Fruit fly (Drosophila melanogaster) whole organism, embryonic: ENCODE measurements around the gene Nepl9.

ENCODE experiments used
- Asciz ChIP-seq: fragments of 200-800 bp; sonication (Bioruptor generic); optimal IDR thresholded peaks from 2 replicates; lab custom pipeline; 2017; ENCODE audit warnings: missing biosample characterization, mild to moderate bottlenecking, missing genetic modification characterization, missing genetic modification reagents
- CG10654 ChIP-seq: fragments of 200-800 bp; sonication (Bioruptor generic); optimal IDR thresholded peaks from 2 replicates; lab custom pipeline; 2016; ENCODE audit warnings: missing biosample characterization, missing genetic modification characterization
- CG11093 ChIP-seq: fragments of 200-800 bp; sonication (Bioruptor generic); IDR thresholded peaks from 3 replicates; pipeline ENCODE4 v1.3.6; 2022; ENCODE audit warnings: missing biosample characterization, missing genetic modification characterization
- CG11398 ChIP-seq: fragments of 200-800 bp; sonication (Bioruptor generic); optimal IDR thresholded peaks from 2 replicates; lab custom pipeline; 2016; ENCODE audit warnings: missing biosample characterization, missing genetic modification characterization
- CG11696 ChIP-seq: fragments of 200-800 bp; sonication (Bioruptor generic); IDR thresholded peaks from 2 replicates; pipeline ENCODE4 v1.3.6; 2022; ENCODE audit warnings: missing biosample characterization, missing genetic modification characterization
- CG14441 ChIP-seq: fragments of 200-800 bp; sonication (Bioruptor generic); IDR thresholded peaks from 2 replicates; pipeline ENCODE4 v1.3.6; 2022; ENCODE audit warnings: missing biosample characterization, missing genetic modification characterization
- CG15479 ChIP-seq: fragments of 200-800 bp; sonication (Bioruptor generic); optimal IDR thresholded peaks from 3 replicates; lab custom pipeline; 2019; ENCODE audit warnings: missing biosample characterization, mild to moderate bottlenecking, missing genetic modification characterization, moderate library complexity
- CG1603 ChIP-seq: fragments of 200-800 bp; sonication (Bioruptor generic); optimal IDR thresholded peaks from 2 replicates; lab custom pipeline; 2019; ENCODE audit warnings: missing biosample characterization, mild to moderate bottlenecking, missing genetic modification characterization, moderate library complexity
- CG17359 ChIP-seq: fragments of 200-800 bp; sonication (Bioruptor generic); optimal IDR thresholded peaks from 3 replicates; lab custom pipeline; 2018; ENCODE audit warnings: missing biosample characterization, mild to moderate bottlenecking, missing genetic modification characterization, moderate library complexity
- CG17612 ChIP-seq: fragments of 200-800 bp; sonication (Bioruptor generic); IDR thresholded peaks from 2 replicates; pipeline ENCODE4 v1.3.6; 2022; ENCODE audit warnings: missing biosample characterization, missing genetic modification characterization
- CG17802 ChIP-seq: fragments of 200-800 bp; sonication (Bioruptor generic); optimal IDR thresholded peaks from 2 replicates; lab custom pipeline; 2018; ENCODE audit warnings: missing biosample characterization, mild to moderate bottlenecking, missing genetic modification characterization, moderate library complexity
- CG1832 ChIP-seq: fragments of 200-800 bp; sonication (Bioruptor generic); optimal IDR thresholded peaks from 2 replicates; lab custom pipeline; 2017; ENCODE audit warnings: missing biosample characterization, mild to moderate bottlenecking, missing genetic modification characterization, inconsistent platforms
- CG18476 ChIP-seq: fragments of 200-800 bp; sonication (Bioruptor generic); optimal IDR thresholded peaks from 2 replicates; lab custom pipeline; 2016; ENCODE audit warnings: missing biosample characterization, mild to moderate bottlenecking, missing genetic modification characterization
- CG2120 ChIP-seq: fragments of 200-800 bp; sonication (Bioruptor generic); optimal IDR thresholded peaks from 3 replicates; lab custom pipeline; 2016; ENCODE audit warnings: missing biosample characterization, missing genetic modification characterization
- CG31441 ChIP-seq: fragments of 200-800 bp; sonication (Bioruptor generic); IDR thresholded peaks from 2 replicates; pipeline ENCODE4 v1.3.6; 2022; ENCODE audit warnings: missing biosample characterization, missing genetic modification characterization
- CG32767 ChIP-seq: fragments of 200-800 bp; sonication (Bioruptor generic); IDR thresholded peaks from 2 replicates; pipeline ENCODE4 v1.3.6; 2022; ENCODE audit warnings: missing biosample characterization, missing genetic modification characterization
- CG3995 ChIP-seq: fragments of 200-800 bp; sonication (Bioruptor generic); optimal IDR thresholded peaks from 3 replicates; lab custom pipeline; 2016; ENCODE audit warnings: missing biosample characterization, missing genetic modification characterization
- CG4282 ChIP-seq: fragments of 200-800 bp; sonication (Bioruptor generic); optimal IDR thresholded peaks from 2 replicates; lab custom pipeline; 2016; ENCODE audit warnings: missing biosample characterization, missing genetic modification characterization
- CG6654 ChIP-seq: fragments of 200-800 bp; sonication (Bioruptor generic); optimal IDR thresholded peaks from 2 replicates; lab custom pipeline; 2017; ENCODE audit warnings: missing biosample characterization, mild to moderate bottlenecking, missing genetic modification characterization
- CG7745 ChIP-seq: fragments of 200-800 bp; sonication (Bioruptor generic); optimal IDR thresholded peaks from 2 replicates; lab custom pipeline; 2018; ENCODE audit warnings: missing biosample characterization, mild to moderate bottlenecking, missing genetic modification characterization, moderate library complexity
- Camta ChIP-seq: fragments of 200-800 bp; sonication (Bioruptor generic); optimal IDR thresholded peaks from 2 replicates; lab custom pipeline; 2016; ENCODE audit warnings: missing biosample characterization, missing genetic modification characterization
- Dbx ChIP-seq: fragments of 200-800 bp; sonication (Bioruptor generic); IDR thresholded peaks from 3 replicates; pipeline ENCODE4 v1.3.6; 2022; ENCODE audit warnings: missing biosample characterization, missing genetic modification characterization
- Dp ChIP-seq: fragments of 200-800 bp; sonication (Bioruptor generic); optimal IDR thresholded peaks from 2 replicates; lab custom pipeline; 2018; ENCODE audit warnings: missing biosample characterization, mild to moderate bottlenecking, missing genetic modification characterization, moderate library complexity
- Ets65A ChIP-seq: fragments of 200-800 bp; sonication (Bioruptor generic); peaks from one replicate; lab custom pipeline; 2016; ENCODE audit warnings: missing biosample characterization, missing genetic modification characterization
- GATAe ChIP-seq: fragments of 200-800 bp; sonication (Bioruptor generic); conservative IDR thresholded peaks from 2 replicates; pipeline ENCODE4 v1.3.6; 2022; ENCODE audit warnings: missing biosample characterization, missing genetic modification characterization
- Hey ChIP-seq: fragments of 200-800 bp; sonication (Bioruptor generic); optimal IDR thresholded peaks from 3 replicates; lab custom pipeline; 2018; ENCODE audit warnings: missing biosample characterization, mild to moderate bottlenecking, missing genetic modification characterization
- Jarid2 ChIP-seq: fragments of 200-800 bp; sonication (Bioruptor generic); optimal IDR thresholded peaks from 3 replicates; lab custom pipeline; 2017; ENCODE audit warnings: mild to moderate bottlenecking, missing biosample characterization, missing genetic modification reagents, missing genetic modification characterization
- MESR4 ChIP-seq: fragments of 200-800 bp; sonication (Bioruptor generic); optimal IDR thresholded peaks from 2 replicates; lab custom pipeline; 2018; ENCODE audit warnings: missing biosample characterization, mild to moderate bottlenecking, missing genetic modification characterization, moderate library complexity
- Med ChIP-seq: fragments of 200-800 bp; sonication (Bioruptor generic); peaks from one replicate; lab custom pipeline; 2016; ENCODE audit warnings: missing biosample characterization, missing genetic modification characterization, mild to moderate bottlenecking, inconsistent platforms, moderate library complexity
- Nf-YA ChIP-seq: fragments of 200-800 bp; sonication (Bioruptor generic); IDR thresholded peaks from 2 replicates; pipeline ENCODE4 v1.3.6; 2022; ENCODE audit warnings: missing biosample characterization, missing genetic modification characterization
- Nf-YB ChIP-seq: fragments of 200-800 bp; sonication (Bioruptor generic); optimal IDR thresholded peaks from 3 replicates; lab custom pipeline; 2019; ENCODE audit warnings: missing biosample characterization, mild to moderate bottlenecking, missing genetic modification characterization, moderate library complexity
- Ptx1 ChIP-seq: fragments of 200-800 bp; sonication (Bioruptor generic); IDR thresholded peaks from 2 replicates; pipeline ENCODE4 v1.3.6; 2022; ENCODE audit warnings: missing biosample characterization, missing genetic modification characterization
- Rfx ChIP-seq: fragments of 200-800 bp; sonication (Bioruptor generic); IDR thresholded peaks from 2 replicates; pipeline ENCODE4 v1.3.6; 2022; ENCODE audit warnings: missing biosample characterization, missing genetic modification characterization
- Side ChIP-seq: fragments of 200-800 bp; sonication (Bioruptor generic); optimal IDR thresholded peaks from 2 replicates; lab custom pipeline; 2016; ENCODE audit warnings: missing biosample characterization, missing genetic modification characterization
- Sry-β ChIP-seq: fragments of 200-800 bp; sonication (Bioruptor generic); optimal IDR thresholded peaks from 2 replicates; lab custom pipeline; 2018; ENCODE audit warnings: missing biosample characterization, mild to moderate bottlenecking, missing genetic modification characterization, moderate library complexity
- Xbp1 ChIP-seq: fragments of 200-800 bp; sonication (Bioruptor generic); optimal IDR thresholded peaks from 3 replicates; lab custom pipeline; 2016; ENCODE audit warnings: missing biosample characterization, mild to moderate bottlenecking, missing genetic modification characterization
- YL-1 ChIP-seq: fragments of 200-800 bp; sonication (Bioruptor generic); optimal IDR thresholded peaks from 3 replicates; lab custom pipeline; 2017; ENCODE audit warnings: missing biosample characterization, mild to moderate bottlenecking, missing genetic modification characterization
- br ChIP-seq: fragments of >200 bp; optimal IDR thresholded peaks from 2 replicates; lab custom pipeline; 2017
- cas ChIP-seq: fragments of 200-800 bp; sonication (Bioruptor generic); IDR thresholded peaks from 2 replicates; pipeline ENCODE4 v1.3.6; 2022; ENCODE audit warnings: missing biosample characterization, missing genetic modification characterization
- cato ChIP-seq: fragments of 200-800 bp; sonication (Bioruptor generic); optimal IDR thresholded peaks from 2 replicates; lab custom pipeline; 2016; ENCODE audit warnings: missing biosample characterization, missing genetic modification characterization, borderline replicate concordance
- ci ChIP-seq: fragments of 200-800 bp; sonication (Bioruptor generic); IDR thresholded peaks from 3 replicates; pipeline ENCODE4 v1.3.6; 2022; ENCODE audit warnings: missing biosample characterization, missing genetic modification characterization
- disco-r ChIP-seq: fragments of 200-800 bp; sonication (Bioruptor generic); optimal IDR thresholded peaks from 2 replicates; lab custom pipeline; 2016; ENCODE audit warnings: missing biosample characterization, missing genetic modification characterization
- dm ChIP-seq: fragments of 200-800 bp; sonication (Bioruptor generic); optimal IDR thresholded peaks from 3 replicates; lab custom pipeline; 2016; ENCODE audit warnings: missing biosample characterization, missing genetic modification characterization
- ewg ChIP-seq: fragments of 200-800 bp; sonication (Bioruptor generic); optimal IDR thresholded peaks from 3 replicates; lab custom pipeline; 2017; ENCODE audit warnings: mild to moderate bottlenecking, missing biosample characterization, missing genetic modification reagents, missing genetic modification characterization
- jing ChIP-seq: fragments of 200-800 bp; sonication (Bioruptor generic); optimal IDR thresholded peaks from 2 replicates; lab custom pipeline; 2018; ENCODE audit warnings: missing biosample characterization, mild to moderate bottlenecking, missing genetic modification characterization
- kni ChIP-seq: fragments of 200-800 bp; sonication (Bioruptor generic); optimal IDR thresholded peaks from 3 replicates; lab custom pipeline; 2017; ENCODE audit warnings: mild to moderate bottlenecking, missing biosample characterization, missing genetic modification reagents, missing genetic modification characterization
- lab ChIP-seq: fragments of 200-800 bp; sonication (Bioruptor generic); optimal IDR thresholded peaks from 3 replicates; lab custom pipeline; 2017; ENCODE audit warnings: missing biosample characterization, missing genetic modification characterization, mild to moderate bottlenecking, moderate library complexity, missing genetic modification reagents
- pnt ChIP-seq: fragments of 200-800 bp; sonication (Bioruptor generic); optimal IDR thresholded peaks from 3 replicates; lab custom pipeline; 2016; ENCODE audit warnings: missing biosample characterization, missing genetic modification characterization
- ranshi ChIP-seq: fragments of 200-800 bp; sonication (Bioruptor generic); IDR thresholded peaks from 2 replicates; pipeline ENCODE4 v1.3.6; 2022; ENCODE audit warnings: missing biosample characterization, missing genetic modification characterization
- sna ChIP-seq: fragments of 200-800 bp; sonication (Bioruptor generic); IDR thresholded peaks from 2 replicates; pipeline ENCODE4 v1.3.6; 2022; ENCODE audit warnings: missing biosample characterization, missing genetic modification characterization; ENCODE audit not compliant: partially characterized antibody
- sob ChIP-seq: fragments of 200-800 bp; sonication (Bioruptor generic); IDR thresholded peaks from 2 replicates; pipeline ENCODE4 v1.3.6; 2022; ENCODE audit warnings: missing biosample characterization, missing genetic modification characterization
- zf30C ChIP-seq: fragments of 200-800 bp; sonication (Bioruptor generic); optimal IDR thresholded peaks from 3 replicates; lab custom pipeline; 2018; ENCODE audit warnings: missing biosample characterization, mild to moderate bottlenecking, missing genetic modification characterization

The Nepl9 gene

DNA sequence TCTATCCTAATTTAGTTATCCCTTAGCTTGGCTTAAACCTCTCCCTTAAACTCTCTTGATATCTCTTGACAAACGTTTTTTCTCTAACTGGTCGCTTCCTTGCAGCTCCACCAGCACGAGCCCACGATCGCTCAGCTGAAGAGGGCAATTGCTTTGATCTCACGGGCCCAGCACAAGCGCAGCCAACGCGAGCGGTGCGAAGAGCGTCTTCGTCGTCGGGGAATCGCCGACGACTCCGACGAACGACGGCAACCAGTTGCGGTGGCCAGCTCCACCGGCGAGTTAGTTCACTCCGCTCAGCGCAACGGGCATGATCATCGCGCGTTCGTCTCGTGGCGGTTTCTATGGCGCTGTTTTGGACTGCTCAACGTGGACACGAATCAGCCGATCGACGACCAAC lies 43.9 kb upstream of the Nepl9 start (continued):
- no peak for TF ChIP-seq pnt (GFP tag; lab: Kevin White, UChicago)
- TF ChIP-seq CG31441 (GFP tag; lab: Robert Waterston, UW) = no peak
- TF ChIP-seq kni (GFP tag; lab: Kevin White, UChicago) = no peak
- TF ChIP-seq CG10654 (GFP tag; lab: Kevin White, UChicago) = no peak
- no peak for TF ChIP-seq CG15479 (GFP tag; lab: Kevin White, UChicago)
- peak; percentile 44 for TF ChIP-seq lab (GFP tag; lab: Kevin White, UChicago)
- no peak for TF ChIP-seq Hey (tag; lab: Kevin White, UChicago)
- no peak for TF ChIP-seq cato (GFP tag; lab: Kevin White, UChicago)
- TF ChIP-seq CG11398 = no peak
- TF ChIP-seq CG14441 (GFP tag; lab: Robert Waterston, UW) = 0 out of 2 replicates have a peak, but pooled peaks have one; percentile 19
- TF ChIP-seq Camta (GFP tag; lab: Kevin White, UChicago) = no peak
- TF ChIP-seq CG11696 (GFP tag; lab: Robert Waterston, UW) = no peak
- no peak for TF ChIP-seq CG1832
- TF ChIP-seq CG18476 = no peak
- TF ChIP-seq YL-1 (GFP tag; lab: Kevin White, UChicago) = no peak
- no peak for TF ChIP-seq zf30C (GFP tag; lab: Kevin White, UChicago)
- no peak for TF ChIP-seq CG17802 (tag; lab: Kevin White, UChicago)
- TF ChIP-seq Ptx1 (GFP tag; lab: Robert Waterston, UW) = no peak
- TF ChIP-seq CG1603 (tag; lab: Kevin White, UChicago) = no peak
- no peak for TF ChIP-seq disco-r (GFP tag; lab: Kevin White, UChicago)
- TF ChIP-seq CG17359 (tag; lab: Kevin White, UChicago) = no peak
- no peak for TF ChIP-seq CG7745
- TF ChIP-seq ranshi = no peak
- TF ChIP-seq br (lab: Kevin White, UChicago) = no peak
- TF ChIP-seq Ets65A = peak; percentile 26
- TF ChIP-seq CG6654 (GFP tag; lab: Kevin White, UChicago) = no peak
- TF ChIP-seq Xbp1 (GFP tag; lab: Kevin White, UChicago) = no peak
- no peak for TF ChIP-seq CG3995 (GFP tag; lab: Kevin White, UChicago)
- peak; percentile 66; the same call in 2 of the 3 replicates for TF ChIP-seq ci (GFP tag; lab: Robert Waterston, UW)
- no peak for TF ChIP-seq Asciz (GFP tag; lab: Kevin White, UChicago)
- no peak for TF ChIP-seq GATAe
- no peak for TF ChIP-seq sna
- no peak for TF ChIP-seq dm
- TF ChIP-seq Sry-β (GFP tag; lab: Kevin White, UChicago) = no peak
- TF ChIP-seq Nf-YA (GFP tag; lab: Robert Waterston, UW) = no peak
- peak; percentile 93 for TF ChIP-seq Jarid2 (GFP tag; lab: Kevin White, UChicago)
- TF ChIP-seq Dbx (GFP tag; lab: Robert Waterston, UW) = 0 out of 3 replicates have a peak, but pooled peaks have one; percentile 37
- peak; percentile 21; the same call in 1 of the 2 replicates for TF ChIP-seq sob
- TF ChIP-seq Med (GFP tag; lab: Kevin White, UChicago) = peak; percentile 90
- no peak for TF ChIP-seq jing (GFP tag; lab: Kevin White, UChicago)
- TF ChIP-seq CG4282 (GFP tag; lab: Kevin White, UChicago) = no peak
- TF ChIP-seq CG11093 = no peak
- no peak for TF ChIP-seq ewg (GFP tag; lab: Kevin White, UChicago)
- no peak for TF ChIP-seq MESR4 (GFP tag; lab: Kevin White, UChicago)
- TF ChIP-seq CG32767 (GFP tag; lab: Robert Waterston, UW) = no peak
- TF ChIP-seq Side (GFP tag; lab: Kevin White, UChicago) = no peak
- TF ChIP-seq Nf-YB (GFP tag; lab: Kevin White, UChicago) = no peak
- TF ChIP-seq Rfx (GFP tag; lab: Robert Waterston, UW) = peak; percentile 41; the same call in 1 of the 2 replicates
- no peak for TF ChIP-seq CG17612 (GFP tag; lab: Robert Waterston, UW)
- peak; percentile 10 for TF ChIP-seq CG2120 (GFP tag; lab: Kevin White, UChicago)
- no peak for TF ChIP-seq Dp (GFP tag; lab: Kevin White, UChicago)
- TF ChIP-seq cas = no peak
